Worm (Caenorhabditis elegans) whole organism, L1 larva: ENCODE results near the gene athp-1.

Experiments
- C04F5.9 ChIP-seq: sonication (generic microtip); optimal IDR thresholded peaks from 2 replicates; lab custom pipeline; 2016; ENCODE audit warnings: missing genetic modification characterization, missing compliant biosample characterization
- C16A3.4 ChIP-seq: fragments of 150-350 bp; optimal IDR thresholded peaks from 2 replicates; lab custom pipeline; 2014; ENCODE audit warnings: missing biosample characterization, missing genetic modification characterization
- C34B4.2 ChIP-seq: sonication (generic microtip); optimal IDR thresholded peaks from 2 replicates; lab custom pipeline; 2017; ENCODE audit warnings: mild to moderate bottlenecking, missing genetic modification characterization, missing compliant biosample characterization
- F16B12.6 ChIP-seq: fragments of 150-350 bp; optimal IDR thresholded peaks from 2 replicates; lab custom pipeline; 2014; ENCODE audit warnings: missing biosample characterization, missing genetic modification characterization
- Y116A8C.19 ChIP-seq: sonication (generic microtip); optimal IDR thresholded peaks from 2 replicates; lab custom pipeline; 2016; ENCODE audit warnings: missing compliant biosample characterization, missing genetic modification characterization, borderline replicate concordance
- aha-1 ChIP-seq: fragments of 150-350 bp; optimal IDR thresholded peaks from 2 replicates; lab custom pipeline; 2014; ENCODE audit warnings: missing biosample characterization, missing genetic modification characterization
- alr-1 ChIP-seq: fragments of 200-800 bp; sonication (Bioruptor generic); optimal IDR thresholded peaks from 2 replicates; lab custom pipeline; 2018; ENCODE audit warnings: borderline replicate concordance, mild to moderate bottlenecking, missing genetic modification characterization, missing compliant biosample characterization
- aly-2 ChIP-seq: fragments of 150-350 bp; optimal IDR thresholded peaks from 2 replicates; lab custom pipeline; 2014; ENCODE audit warnings: missing biosample characterization, missing genetic modification characterization
- ama-1 ChIP-seq: fragments of 150-350 bp; optimal IDR thresholded peaks from 2 replicates; lab custom pipeline; 2014
- ceh-8 ChIP-seq: fragments of 200-800 bp; sonication (Bioruptor generic); optimal IDR thresholded peaks from 2 replicates; lab custom pipeline; 2018; ENCODE audit warnings: mild to moderate bottlenecking, missing genetic modification characterization, moderate library complexity, missing compliant biosample characterization
- ceh-88 ChIP-seq: fragments of 200-800 bp; sonication (Bioruptor generic); IDR thresholded peaks from 2 replicates; pipeline ENCODE4 v1.3.6; 2022; ENCODE audit warnings: missing genetic modification characterization, missing compliant biosample characterization
- ces-1 ChIP-seq: fragments of 150-350 bp; optimal IDR thresholded peaks from 2 replicates; lab custom pipeline; 2014; ENCODE audit warnings: missing biosample characterization, missing genetic modification reagents, missing genetic modification characterization
- dpl-1 ChIP-seq, 3 experiments: fragments of 150-350 bp in 2 of 3; sonication (generic microtip) in 1 of 3; optimal IDR thresholded peaks; 2 replicates each; lab custom pipeline; 2014 to 2017; ENCODE audit warnings: missing biosample characterization in 3 of 3, missing genetic modification characterization in 3 of 3, missing genetic modification reagents in 3 of 3
- dsc-1 ChIP-seq: sonication (generic microtip); optimal IDR thresholded peaks from 2 replicates; lab custom pipeline; 2016; ENCODE audit warnings: mild to moderate bottlenecking, missing genetic modification characterization, missing compliant biosample characterization
- efl-1 ChIP-seq, 4 experiments: fragments of 150-350 bp; optimal IDR thresholded peaks in 3 of 4; peaks in 1 of 4; 1 replicate in 1 of 4; 2 replicates in 3 of 4; lab custom pipeline; 2014; ENCODE audit warnings: missing biosample characterization in 2 of 4, missing genetic modification characterization in 2 of 4, missing genetic modification reagents in 2 of 4
- efl-3 ChIP-seq: fragments of 200-800 bp; sonication (Bioruptor generic); optimal IDR thresholded peaks from 2 replicates; lab custom pipeline; 2018; ENCODE audit warnings: mild to moderate bottlenecking, missing genetic modification characterization, missing compliant biosample characterization
- egl-13 ChIP-seq: sonication (generic microtip); optimal IDR thresholded peaks from 2 replicates; lab custom pipeline; 2016; ENCODE audit warnings: missing genotype, missing genetic modification reagents, missing genetic modification characterization, missing compliant biosample characterization
- egl-27 ChIP-seq, 2 experiments: fragments of 150-350 bp in 1 of 2; sonication (generic microtip); optimal IDR thresholded peaks; 3 replicates each; lab custom pipeline; 2017 to 2018; ENCODE audit warnings: missing biosample characterization in 2 of 2, missing genetic modification characterization in 2 of 2, missing genetic modification reagents in 2 of 2
- elt-2 ChIP-seq: sonication (generic microtip); optimal IDR thresholded peaks from 2 replicates; lab custom pipeline; 2016; ENCODE audit warnings: missing genetic modification characterization, mild to moderate bottlenecking, inconsistent platforms, missing compliant biosample characterization, missing genetic modification reagents
- elt-3 ChIP-seq, 6 experiments: fragments of 150-350 bp in 1 of 6; sonication (generic microtip); optimal IDR thresholded peaks; 2 replicates each; lab custom pipeline; 2017 to 2018; ENCODE audit warnings: missing biosample characterization in 6 of 6, missing genetic modification characterization in 6 of 6, inconsistent platforms in 1 of 6
- fkh-10 ChIP-seq: sonication (generic microtip); optimal IDR thresholded peaks from 2 replicates; lab custom pipeline; 2017; ENCODE audit warnings: missing biosample characterization, missing genetic modification reagents, missing genetic modification characterization
- grh-1 ChIP-seq: fragments of 200-800 bp; sonication (Bioruptor generic); IDR thresholded peaks from 2 replicates; pipeline ENCODE4 v1.3.6; 2022; ENCODE audit warnings: missing genetic modification reagents, missing genetic modification characterization, missing compliant biosample characterization
- hlh-17 ChIP-seq: fragments of 200-800 bp; sonication (Bioruptor generic); optimal IDR thresholded peaks from 2 replicates; lab custom pipeline; 2018; ENCODE audit warnings: missing genetic modification characterization, mild to moderate bottlenecking, missing compliant biosample characterization, moderate library complexity, borderline replicate concordance
- irx-1 ChIP-seq: sonication (generic microtip); optimal IDR thresholded peaks from 2 replicates; lab custom pipeline; 2016; ENCODE audit warnings: missing genetic modification characterization, missing compliant biosample characterization
- jun-1 ChIP-seq: fragments of 150-350 bp; optimal IDR thresholded peaks from 2 replicates; lab custom pipeline; 2014; ENCODE audit warnings: missing biosample characterization, missing genetic modification reagents, missing genetic modification characterization
- lin-13 ChIP-seq: fragments of 150-350 bp; optimal IDR thresholded peaks from 2 replicates; lab custom pipeline; 2014; ENCODE audit warnings: missing biosample characterization, missing genetic modification reagents, missing genetic modification characterization
- lin-15B ChIP-seq: fragments of 150-350 bp; sonication (generic microtip); optimal IDR thresholded peaks from 3 replicates; lab custom pipeline; 2014; ENCODE audit warnings: missing biosample characterization, missing genetic modification characterization
- lsy-2 ChIP-seq, 2 experiments: fragments of 150-350 bp; optimal IDR thresholded peaks; 2 replicates each; lab custom pipeline; 2014; ENCODE audit warnings: missing biosample characterization in 2 of 2, missing genetic modification characterization in 2 of 2
- mab-9 ChIP-seq: fragments of 200-800 bp; sonication (Bioruptor generic); IDR thresholded peaks from 2 replicates; pipeline ENCODE4 v1.3.6; 2022; ENCODE audit warnings: missing genetic modification reagents, missing genetic modification characterization, missing compliant biosample characterization
- mef-2 ChIP-seq: fragments of 150-350 bp; optimal IDR thresholded peaks from 2 replicates; lab custom pipeline; 2014; ENCODE audit warnings: missing biosample characterization, missing genetic modification characterization
- mep-1 ChIP-seq: fragments of 150-350 bp; optimal IDR thresholded peaks from 2 replicates; lab custom pipeline; 2014; ENCODE audit warnings: missing biosample characterization, missing genetic modification characterization
- nhr-11 ChIP-seq: fragments of 150-350 bp; optimal IDR thresholded peaks from 2 replicates; lab custom pipeline; 2014; ENCODE audit warnings: missing biosample characterization, missing genetic modification characterization
- nhr-19 ChIP-seq: fragments of 200-800 bp; sonication (Bioruptor generic); conservative IDR thresholded peaks from 2 replicates; pipeline ENCODE4 v1.3.6; 2022; ENCODE audit warnings: missing genetic modification characterization, missing compliant biosample characterization
- nhr-20 ChIP-seq: sonication (generic microtip); optimal IDR thresholded peaks from 2 replicates; lab custom pipeline; 2016; ENCODE audit warnings: mild to moderate bottlenecking, missing genetic modification characterization, missing compliant biosample characterization
- nhr-28 ChIP-seq: fragments of 150-350 bp; optimal IDR thresholded peaks from 2 replicates; lab custom pipeline; 2014; ENCODE audit warnings: missing biosample characterization, missing genetic modification characterization
- nhr-84 ChIP-seq: sonication (generic microtip); optimal IDR thresholded peaks from 2 replicates; lab custom pipeline; 2017; ENCODE audit warnings: missing biosample characterization, missing genetic modification characterization
- nhr-85 ChIP-seq: sonication (generic microtip); peaks from one replicate; lab custom pipeline; 2016; ENCODE audit warnings: missing genetic modification characterization, inconsistent platforms, missing compliant biosample characterization
- skn-1 ChIP-seq: fragments of 150-350 bp; optimal IDR thresholded peaks from 2 replicates; lab custom pipeline; 2014; ENCODE audit warnings: missing biosample characterization, missing genetic modification characterization
- sox-4 ChIP-seq: sonication (generic microtip); optimal IDR thresholded peaks from 2 replicates; lab custom pipeline; 2016; ENCODE audit warnings: missing genetic modification characterization, missing compliant biosample characterization
- sptf-1 ChIP-seq: fragments of 150-350 bp; optimal IDR thresholded peaks from 2 replicates; lab custom pipeline; 2014; ENCODE audit warnings: missing biosample characterization, missing genetic modification characterization
- sup-37 ChIP-seq: fragments of 200-800 bp; sonication (Bioruptor generic); optimal IDR thresholded peaks from 2 replicates; lab custom pipeline; 2018; ENCODE audit warnings: mild to moderate bottlenecking, missing genetic modification characterization, missing compliant biosample characterization
- tlp-1 ChIP-seq: fragments of 150-350 bp; optimal IDR thresholded peaks from 2 replicates; lab custom pipeline; 2014; ENCODE audit warnings: missing biosample characterization, missing genetic modification characterization
- unc-86 ChIP-seq: sonication (generic microtip); optimal IDR thresholded peaks from 2 replicates; lab custom pipeline; 2016; ENCODE audit warnings: missing genetic modification characterization, missing compliant biosample characterization
- vab-15 ChIP-seq: sonication (generic microtip); optimal IDR thresholded peaks from 2 replicates; lab custom pipeline; 2017; ENCODE audit warnings: missing genotype, mild to moderate bottlenecking, missing genetic modification characterization, missing compliant biosample characterization
- zag-1 ChIP-seq: fragments of 150-350 bp; optimal IDR thresholded peaks from 2 replicates; lab custom pipeline; 2014; ENCODE audit warnings: missing biosample characterization, missing genetic modification characterization
- ztf-11 ChIP-seq, 2 experiments: sonication (generic microtip); optimal IDR thresholded peaks; 2 replicates each; lab custom pipeline; 2016 to 2017; ENCODE audit warnings: missing genetic modification characterization in 2 of 2, missing biosample characterization in 1 of 2, missing compliant biosample characterization in 1 of 2
- ztf-4 ChIP-seq: fragments of 150-350 bp; optimal IDR thresholded peaks from 2 replicates; lab custom pipeline; 2014; ENCODE audit warnings: missing biosample characterization, missing genetic modification characterization

athp-1 gene

ce11 chrIII:10844873-10845272 is 36.7 kb upstream of the athp-1 start, which contains the start of gene pde-12 (continued):
- TF ChIP-seq C16A3.4 (tag; lab: Kevin White, UChicago) (peak; percentile 82), mep-1 (tag; lab: Kevin White, UChicago) (peak; percentile 94), F16B12.6 (peak; percentile 70), efl-3 (GFP tag; lab: Kevin White, UChicago) (peak; percentile 47), efl-1 (optimal IDR thresholded peaks at IDR 0.05; lab: Kevin White, UChicago) (peak; percentile 83 to 90), efl-1 (GFP tag; optimal IDR thresholded peaks at IDR 0.05 in 1 of 2; lab: Kevin White, UChicago) (peak; percentile 84 to 98), dsc-1 (tag; lab: Kevin White, UChicago) (peak; percentile 93), ztf-11 (tag; optimal IDR thresholded peaks at IDR 0.05; lab: Kevin White, UChicago) (peak in 1 of 2 experiments; percentile 72), lin-15B (tag; lab: Kevin White, UChicago) (peak; percentile 81), nhr-20 (tag; lab: Kevin White, UChicago) (peak; percentile 91), egl-13 (tag; lab: Kevin White, UChicago) (peak; percentile 88), ces-1 (GFP tag; lab: Kevin White, UChicago) (no peak), sox-4 (tag; lab: Kevin White, UChicago) (peak; percentile 76), mef-2 (no peak), lin-13 (GFP tag; lab: Kevin White, UChicago) (peak; percentile 80), C04F5.9 (tag; lab: Kevin White, UChicago) (peak; percentile 81), C34B4.2 (no peak), unc-86 (tag; lab: Kevin White, UChicago) (peak; percentile 91), Y116A8C.19 (no peak), tlp-1 (tag; lab: Kevin White, UChicago) (no peak), nhr-19 (GFP tag; lab: Robert Waterston, UW) (peak; percentile 91), grh-1 (GFP tag; lab: Robert Waterston, UW) (peak; percentile 77), ceh-8 (GFP tag; lab: Kevin White, UChicago) (no peak), ama-1 (lab: Kevin White, UChicago) (no peak), zag-1 (tag; lab: Kevin White, UChicago) (no peak), ztf-4 (tag; lab: Kevin White, UChicago) (peak; percentile 72), hlh-17 (GFP tag; lab: Kevin White, UChicago) (no peak), aha-1 (tag; lab: Kevin White, UChicago) (peak; percentile 77), jun-1 (peak; percentile 77), irx-1 (peak; percentile 91), sptf-1 (tag; lab: Kevin White, UChicago) (no peak), fkh-10 (GFP tag; lab: Kevin White, UChicago) (peak; percentile 42), nhr-28 (tag; lab: Kevin White, UChicago) (no peak), lsy-2 (tag; optimal IDR thresholded peaks at IDR 0.05; lab: Kevin White, UChicago) (peak; percentile 91 to 92), dpl-1 (GFP tag; optimal IDR thresholded peaks at IDR 0.05; lab: Kevin White, UChicago) (peak; percentile 77 to 88 (median 87)), nhr-85 (peak; percentile 93), alr-1 (no peak), mab-9 (GFP tag; lab: Robert Waterston, UW) (peak; percentile 77), elt-3 (tag; optimal IDR thresholded peaks at IDR 0.05; lab: Kevin White, UChicago) (peak in 2 of 6 experiments; percentile 36 to 72), egl-27 (tag; optimal IDR thresholded peaks at IDR 0.05; lab: Kevin White, UChicago) (no peak), elt-2 (tag; lab: Kevin White, UChicago) (peak; percentile 77), sup-37 (peak; percentile 69), nhr-84 (tag; lab: Kevin White, UChicago) (no peak), skn-1 (tag; lab: Kevin White, UChicago) (peak; percentile 64), vab-15 (no peak), aly-2 (peak; percentile 60), ceh-88 (GFP tag; lab: Robert Waterston, UW) (peak; percentile 74), nhr-11 (peak; percentile 62)
